Worm (Caenorhabditis elegans): ENCODE measurements around the gene sgca-1.
A peak's percentile ranks its signal among the peaks of the same experiment; 100 is the strongest.

Gene sgca-1

ce11 chrX:6750145-6750544, 39.2 kb downstream of the sgca-1 start:
- TF ChIP-seq ham-2 (GFP tag; optimal IDR thresholded peaks at IDR 0.05), result peak; percentile 17
- TF ChIP-seq nhr-237 (tag; optimal IDR thresholded peaks at IDR 0.05), result peak; percentile 64
- no peak for TF ChIP-seq elt-3 (tag; optimal IDR thresholded peaks at IDR 0.05)
- TF ChIP-seq pha-4 (tag; optimal IDR thresholded peaks at IDR 0.05), result peak; percentile 75

ce11 chrX:6749124-6749822, 40.1 kb downstream of the sgca-1 start:
- TF ChIP-seq ham-2 (GFP tag; optimal IDR thresholded peaks at IDR 0.05), result no peak
- no peak for TF ChIP-seq blmp-1 (tag; optimal IDR thresholded peaks at IDR 0.05)
- TF ChIP-seq cnd-1 (tag; optimal IDR thresholded peaks at IDR 0.05), result no peak
- no peak for TF ChIP-seq lsy-2 (tag; optimal IDR thresholded peaks at IDR 0.05)
- no peak for TF ChIP-seq hlh-1 (tag; optimal IDR thresholded peaks at IDR 0.05)
- no peak for TF ChIP-seq elt-3 (tag; optimal IDR thresholded peaks at IDR 0.05)
- TF ChIP-seq mep-1 (tag; optimal IDR thresholded peaks at IDR 0.05), result no peak
- TF ChIP-seq M03D4.4 (tag; optimal IDR thresholded peaks at IDR 0.05), result no peak
- no peak for TF ChIP-seq bed-3 (GFP tag; optimal IDR thresholded peaks at IDR 0.05)
- TF ChIP-seq zip-8 (tag; optimal IDR thresholded peaks at IDR 0.05), result no peak
- no peak for TF ChIP-seq nhr-28 (tag; optimal IDR thresholded peaks at IDR 0.05)
- no peak for TF ChIP-seq sptf-1 (tag; optimal IDR thresholded peaks at IDR 0.05)
- no peak for TF ChIP-seq lin-13 (tag; optimal IDR thresholded peaks at IDR 0.05)
- no peak for TF ChIP-seq nhr-12 (tag; optimal IDR thresholded peaks at IDR 0.05)
- no peak for TF ChIP-seq sem-2 (GFP tag; optimal IDR thresholded peaks at IDR 0.05)

- TF ChIP-seq ceh-43 (GFP tag; optimal IDR thresholded peaks at IDR 0.05), result no peak
- TF ChIP-seq pha-4 (tag; optimal IDR thresholded peaks at IDR 0.05), result peak; percentile 26
- TF ChIP-seq drap-1 (GFP tag; optimal IDR thresholded peaks at IDR 0.05), result no peak
Observed at ce11 chrX:6747906-6748356, 41.4 kb downstream of the sgca-1 start.

- TF ChIP-seq lsy-2 (tag; optimal IDR thresholded peaks at IDR 0.05), result no peak
- no peak for TF ChIP-seq elt-1 (tag; optimal IDR thresholded peaks at IDR 0.05; ENCODE audit: borderline replicate concordance, insufficient read depth)
- TF ChIP-seq sem-2 (GFP tag; optimal IDR thresholded peaks at IDR 0.05), result no peak
- TF ChIP-seq nhr-2 (tag; optimal IDR thresholded peaks at IDR 0.05), result no peak
- no peak for TF ChIP-seq ceh-43 (GFP tag; optimal IDR thresholded peaks at IDR 0.05)
- TF ChIP-seq cnd-1 (tag; optimal IDR thresholded peaks at IDR 0.05), result no peak
- TF ChIP-seq ztf-11 (tag; optimal IDR thresholded peaks at IDR 0.05), result no peak
- no peak for TF ChIP-seq ham-2 (GFP tag; optimal IDR thresholded peaks at IDR 0.05)
- no peak for TF ChIP-seq tbx-8 (GFP tag; optimal IDR thresholded peaks at IDR 0.05)
- TF ChIP-seq snpc-4 (tag; optimal IDR thresholded peaks at IDR 0.05), result no peak
- no peak for TF ChIP-seq nhr-12 (tag; optimal IDR thresholded peaks at IDR 0.05)
- TF ChIP-seq unc-39 (tag; optimal IDR thresholded peaks at IDR 0.05), result no peak
- no peak for TF ChIP-seq elt-3 (tag; optimal IDR thresholded peaks at IDR 0.05)
- no peak for TF ChIP-seq sptf-1 (tag; optimal IDR thresholded peaks at IDR 0.05)
- TF ChIP-seq lin-32 (GFP tag; optimal IDR thresholded peaks at IDR 0.05), result no peak
- TF ChIP-seq lin-13 (tag; optimal IDR thresholded peaks at IDR 0.05), result no peak
- no peak for TF ChIP-seq M03D4.4 (tag; optimal IDR thresholded peaks at IDR 0.05)
- no peak for TF ChIP-seq zip-8 (tag; optimal IDR thresholded peaks at IDR 0.05)
Observed at ce11 chrX:6746849-6747248, 42.5 kb downstream of the sgca-1 start.

ce11 chrX:6745515-6745914, 43.8 kb downstream of the sgca-1 start:
- TF ChIP-seq unc-39 (tag; optimal IDR thresholded peaks at IDR 0.05) (no peak), unc-120 (tag; optimal IDR thresholded peaks at IDR 0.05; ENCODE audit: poor library complexity, severe bottlenecking) (no peak), lin-13 (tag; optimal IDR thresholded peaks at IDR 0.05) (no peak), sptf-1 (tag; optimal IDR thresholded peaks at IDR 0.05) (no peak)

- TF ChIP-seq ces-1 (GFP tag; optimal IDR thresholded peaks at IDR 0.05), result peak; percentile 1
- TF ChIP-seq hlh-1 (tag; optimal IDR thresholded peaks at IDR 0.05), result no peak
Observed at ce11 chrX:6744978-6745377, 44.4 kb downstream of the sgca-1 start.

All from whole organism, mixed stage, embryonic.